Worm (Caenorhabditis elegans): ENCODE measurements around the gene R12G8.1.

R12G8.1 gene

DNA sequence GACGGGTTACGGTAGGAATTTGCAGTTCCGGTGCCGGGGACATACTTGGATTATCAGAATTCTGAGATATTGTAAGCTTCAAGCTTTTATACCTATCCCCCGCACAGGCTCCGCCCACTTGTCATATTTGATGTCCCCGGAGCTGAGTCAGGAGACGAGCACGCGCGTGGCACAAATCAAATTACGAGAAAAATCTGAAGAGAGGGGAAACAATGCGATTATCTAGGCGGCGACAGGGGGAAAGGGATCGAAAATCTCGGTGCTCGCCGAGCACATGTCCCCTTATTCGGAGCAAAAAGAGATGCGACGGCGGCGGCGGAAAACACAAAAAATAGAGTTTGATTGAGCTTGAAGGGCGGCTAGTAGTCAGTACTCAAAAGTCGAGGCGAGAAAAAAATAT is at the start of gene R12G8.1:
Gene R12G8.1, minus strand, starts transcription at position 63 of the 400 bp plus-strand sequence.
- no peak for TF ChIP-seq flt-1 (GFP tag; IDR thresholded peaks at IDR 0.05)
- no peak for TF ChIP-seq hnd-1 (tag; optimal IDR thresholded peaks at IDR 0.05)
- no peak for TF ChIP-seq tbx-11 (GFP tag; IDR thresholded peaks at IDR 0.05)
- no peak for TF ChIP-seq ceh-36 (tag; optimal IDR thresholded peaks at IDR 0.05)
- no peak for TF ChIP-seq sea-1 (GFP tag; conservative IDR thresholded peaks at IDR 0.05)
- no peak for TF ChIP-seq ama-1 (optimal IDR thresholded peaks at IDR 0.05)
- no peak for TF ChIP-seq ceh-13 (GFP tag; optimal IDR thresholded peaks at IDR 0.05)
- TF ChIP-seq tra-4 (tag; optimal IDR thresholded peaks at IDR 0.05): no peak
- TF ChIP-seq F13C5.2 (tag; optimal IDR thresholded peaks at IDR 0.05): no peak

- TF ChIP-seq hmbx-1 (tag; optimal IDR thresholded peaks at IDR 0.05) (no peak), hmg-4 (GFP tag; optimal IDR thresholded peaks at IDR 0.05) (no peak), sea-1 (GFP tag; conservative IDR thresholded peaks at IDR 0.05) (no peak), scrt-1 (GFP tag; IDR thresholded peaks at IDR 0.05) (no peak), tbx-11 (GFP tag; IDR thresholded peaks at IDR 0.05) (no peak), ama-1 (optimal IDR thresholded peaks at IDR 0.05) (no peak), tra-4 (tag; optimal IDR thresholded peaks at IDR 0.05) (no peak), hnd-1 (tag; optimal IDR thresholded peaks at IDR 0.05) (no peak), ets-7 (tag; optimal IDR thresholded peaks at IDR 0.05) (no peak), ceh-36 (tag; optimal IDR thresholded peaks at IDR 0.05) (no peak), tbx-37 (GFP tag; conservative IDR thresholded peaks at IDR 0.05) (no peak)
Measured at ce11 chrV:17798789-17799188, 49.7 kb upstream of the R12G8.1 start, which contains the start of gene srx-18. Gene srx-18, minus strand, starts transcription at chrV:17798889.

DNA sequence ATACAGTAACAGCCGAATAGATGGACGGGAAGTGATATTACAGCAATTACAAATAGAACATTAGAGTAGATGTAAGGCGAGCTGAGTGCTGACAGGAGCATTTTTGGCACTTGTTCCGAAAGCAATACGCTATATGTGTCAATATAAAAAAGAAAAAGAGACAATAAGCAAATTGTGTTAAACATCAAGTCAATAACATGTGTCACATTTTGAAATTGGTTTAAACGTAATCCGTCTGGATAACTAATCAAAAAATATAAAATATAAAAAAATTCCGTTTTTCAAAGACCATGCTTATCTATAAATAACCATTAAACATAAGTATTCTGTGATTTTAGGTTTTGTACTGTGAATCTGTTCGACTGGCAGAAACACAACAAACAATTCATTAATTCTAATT is 46.6 kb upstream of the R12G8.1 start, which contains the start of gene srh-288:
Gene srh-288, minus strand, starts transcription at position 101 of the 400 bp plus-strand sequence.
- TF ChIP-seq scrt-1 (GFP tag; IDR thresholded peaks at IDR 0.05) (no peak), tra-4 (tag; optimal IDR thresholded peaks at IDR 0.05) (no peak), F13C5.2 (tag; optimal IDR thresholded peaks at IDR 0.05) (no peak), ceh-13 (GFP tag; optimal IDR thresholded peaks at IDR 0.05) (no peak)

DNA sequence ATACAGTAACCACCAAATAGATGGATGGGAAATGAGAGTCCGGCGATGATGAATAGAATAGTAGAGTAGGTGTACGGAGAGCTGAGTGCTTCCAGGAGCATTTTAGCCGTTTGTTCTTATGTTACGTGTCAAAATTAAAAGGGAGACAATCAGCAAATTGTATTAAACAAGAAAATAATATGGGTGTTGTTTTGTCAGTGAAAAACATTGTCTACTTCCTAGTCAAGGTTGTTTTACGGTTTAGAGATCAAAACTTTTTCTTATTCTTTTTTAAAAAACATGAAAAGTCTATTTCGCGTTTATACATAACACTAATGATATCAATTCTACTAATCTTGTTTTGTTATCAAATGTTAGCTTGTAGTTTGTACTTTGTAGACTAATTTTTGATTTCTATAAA is 44.9 kb upstream of the R12G8.1 start, which contains the start of gene srh-289:
Gene srh-289, minus strand, starts transcription at position 101 of the 400 bp plus-strand sequence.
- no peak for TF ChIP-seq hnd-1 (tag; optimal IDR thresholded peaks at IDR 0.05)
- no peak for TF ChIP-seq scrt-1 (GFP tag; IDR thresholded peaks at IDR 0.05)
- no peak for TF ChIP-seq tbx-11 (GFP tag; IDR thresholded peaks at IDR 0.05)
- no peak for TF ChIP-seq sea-1 (GFP tag; conservative IDR thresholded peaks at IDR 0.05)
- no peak for TF ChIP-seq ceh-36 (tag; optimal IDR thresholded peaks at IDR 0.05)
- no peak for TF ChIP-seq hmg-4 (GFP tag; optimal IDR thresholded peaks at IDR 0.05)
- TF ChIP-seq tbx-37 (GFP tag; conservative IDR thresholded peaks at IDR 0.05): no peak
- no peak for TF ChIP-seq B0310.2 (tag; optimal IDR thresholded peaks at IDR 0.05)
- no peak for TF ChIP-seq pes-1 (GFP tag; IDR thresholded peaks at IDR 0.05)
- no peak for TF ChIP-seq hmbx-1 (tag; optimal IDR thresholded peaks at IDR 0.05)
- TF ChIP-seq ceh-13 (GFP tag; optimal IDR thresholded peaks at IDR 0.05): no peak
- TF ChIP-seq flt-1 (GFP tag; IDR thresholded peaks at IDR 0.05): no peak
- TF ChIP-seq ama-1 (optimal IDR thresholded peaks at IDR 0.05): no peak
- no peak for TF ChIP-seq F13C5.2 (tag; optimal IDR thresholded peaks at IDR 0.05)
- no peak for TF ChIP-seq tra-4 (tag; optimal IDR thresholded peaks at IDR 0.05)
- no peak for TF ChIP-seq aly-1 (tag; optimal IDR thresholded peaks at IDR 0.05)
- no peak for TF ChIP-seq ets-7 (tag; optimal IDR thresholded peaks at IDR 0.05)

DNA sequence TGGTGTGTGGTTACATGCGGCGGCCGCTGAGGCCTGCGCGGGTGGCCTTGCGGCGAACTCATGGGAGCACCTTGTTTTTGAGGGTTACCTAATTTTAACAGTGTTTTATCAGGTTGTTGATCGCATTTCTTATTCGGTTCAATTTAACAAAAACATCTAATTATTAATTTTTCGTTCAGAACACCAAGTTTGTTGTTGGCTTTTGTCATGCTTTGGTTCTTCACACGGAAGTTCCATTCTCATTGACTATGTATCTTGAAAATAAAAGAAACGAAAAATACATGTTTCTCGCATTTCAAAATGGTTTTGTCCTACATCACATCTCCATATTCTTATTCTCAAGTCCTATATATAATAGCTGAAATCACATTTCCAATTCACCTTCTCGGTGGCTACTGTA is 41.1 kb upstream of the R12G8.1 start, which contains the start of gene srh-290:
Gene srh-290, plus strand, starts transcription at position 301 of the 400 bp plus-strand sequence.
- no peak for TF ChIP-seq hmbx-1 (tag; optimal IDR thresholded peaks at IDR 0.05)
- TF ChIP-seq flt-1 (GFP tag; IDR thresholded peaks at IDR 0.05): no peak
- no peak for TF ChIP-seq B0310.2 (tag; optimal IDR thresholded peaks at IDR 0.05)
- TF ChIP-seq F13C5.2 (tag; optimal IDR thresholded peaks at IDR 0.05): no peak
- TF ChIP-seq ama-1 (optimal IDR thresholded peaks at IDR 0.05): no peak
- TF ChIP-seq hnd-1 (tag; optimal IDR thresholded peaks at IDR 0.05): no peak
- no peak for TF ChIP-seq ets-7 (tag; optimal IDR thresholded peaks at IDR 0.05)
- no peak for TF ChIP-seq ceh-36 (tag; optimal IDR thresholded peaks at IDR 0.05)
- no peak for TF ChIP-seq aly-1 (tag; optimal IDR thresholded peaks at IDR 0.05)
- TF ChIP-seq tbx-37 (GFP tag; conservative IDR thresholded peaks at IDR 0.05): no peak
- TF ChIP-seq pes-1 (GFP tag; IDR thresholded peaks at IDR 0.05): no peak
- TF ChIP-seq tbx-11 (GFP tag; IDR thresholded peaks at IDR 0.05): no peak
- TF ChIP-seq sea-1 (GFP tag; conservative IDR thresholded peaks at IDR 0.05): no peak
- no peak for TF ChIP-seq ceh-13 (GFP tag; optimal IDR thresholded peaks at IDR 0.05)
- no peak for TF ChIP-seq scrt-1 (GFP tag; IDR thresholded peaks at IDR 0.05)
- no peak for TF ChIP-seq hmg-4 (GFP tag; optimal IDR thresholded peaks at IDR 0.05)
- no peak for TF ChIP-seq tra-4 (tag; optimal IDR thresholded peaks at IDR 0.05)

DNA sequence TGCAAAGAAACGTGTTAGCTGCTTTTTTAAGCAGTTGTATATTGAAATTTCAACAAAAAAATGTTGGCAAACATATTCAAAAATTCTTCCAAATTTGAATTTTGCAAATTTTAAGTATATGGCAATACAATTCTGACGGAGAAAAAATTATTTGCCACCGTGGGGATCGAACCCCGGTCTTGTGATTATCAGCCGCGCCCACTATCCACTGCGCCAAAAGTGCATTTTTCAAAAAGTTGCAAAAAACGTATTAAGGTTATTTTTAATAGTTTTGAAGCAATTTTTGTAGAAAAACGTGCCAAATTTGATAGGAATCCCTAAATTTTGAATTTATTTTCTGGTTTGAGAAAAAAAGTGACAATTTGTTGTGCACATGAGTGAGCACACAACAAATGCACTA is 35.3 kb upstream of the R12G8.1 start:
- TF ChIP-seq tbx-11 (GFP tag; IDR thresholded peaks at IDR 0.05) (no peak), hmbx-1 (tag; optimal IDR thresholded peaks at IDR 0.05) (no peak), sea-1 (GFP tag; conservative IDR thresholded peaks at IDR 0.05) (no peak), ets-7 (tag; optimal IDR thresholded peaks at IDR 0.05) (no peak)

DNA sequence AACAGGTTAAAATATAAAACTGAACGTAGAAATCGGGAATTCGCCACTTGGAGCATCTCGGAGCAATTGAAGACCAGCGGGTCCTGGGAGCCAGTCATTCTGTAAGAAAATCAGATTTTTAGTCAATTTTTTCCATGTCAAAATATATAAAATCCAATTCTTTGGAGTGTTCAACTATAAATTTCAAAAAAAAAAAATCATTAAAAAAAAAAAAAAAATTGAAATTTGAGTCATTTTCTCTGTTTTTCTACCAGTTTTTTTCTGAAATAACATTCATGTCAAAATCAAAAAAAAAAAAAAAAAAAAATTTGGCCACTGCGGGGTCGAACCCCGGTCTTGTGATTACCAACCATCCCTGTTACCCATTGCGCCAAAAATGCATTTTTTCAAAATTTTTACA is 34.5 kb upstream of the R12G8.1 start, which contains the start of gene srab-12:
Gene srab-12, minus strand, starts transcription at position 101 of the 400 bp plus-strand sequence.
- no peak for TF ChIP-seq ceh-13 (GFP tag; optimal IDR thresholded peaks at IDR 0.05)
- no peak for TF ChIP-seq hmg-4 (GFP tag; optimal IDR thresholded peaks at IDR 0.05)
- no peak for TF ChIP-seq aly-1 (tag; optimal IDR thresholded peaks at IDR 0.05)
- no peak for TF ChIP-seq tbx-11 (GFP tag; IDR thresholded peaks at IDR 0.05)
- no peak for TF ChIP-seq hmbx-1 (tag; optimal IDR thresholded peaks at IDR 0.05)
- no peak for TF ChIP-seq sea-1 (GFP tag; conservative IDR thresholded peaks at IDR 0.05)
- TF ChIP-seq F13C5.2 (tag; optimal IDR thresholded peaks at IDR 0.05): no peak
- no peak for TF ChIP-seq tbx-37 (GFP tag; conservative IDR thresholded peaks at IDR 0.05)
- no peak for TF ChIP-seq tra-4 (tag; optimal IDR thresholded peaks at IDR 0.05)
- no peak for TF ChIP-seq pes-1 (GFP tag; IDR thresholded peaks at IDR 0.05)
- TF ChIP-seq ama-1 (optimal IDR thresholded peaks at IDR 0.05): no peak
- TF ChIP-seq flt-1 (GFP tag; IDR thresholded peaks at IDR 0.05): no peak
- no peak for TF ChIP-seq scrt-1 (GFP tag; IDR thresholded peaks at IDR 0.05)
- TF ChIP-seq ets-7 (tag; optimal IDR thresholded peaks at IDR 0.05): no peak

ce11 chrV:17780285-17780684 is 31.2 kb upstream of the R12G8.1 start:
- no peak for TF ChIP-seq aly-1 (tag; optimal IDR thresholded peaks at IDR 0.05)
- no peak for TF ChIP-seq hmg-4 (GFP tag; optimal IDR thresholded peaks at IDR 0.05)
- TF ChIP-seq hmbx-1 (tag; optimal IDR thresholded peaks at IDR 0.05): no peak
- no peak for TF ChIP-seq ceh-36 (tag; optimal IDR thresholded peaks at IDR 0.05)
- no peak for TF ChIP-seq hnd-1 (tag; optimal IDR thresholded peaks at IDR 0.05)
- TF ChIP-seq sea-1 (GFP tag; conservative IDR thresholded peaks at IDR 0.05): no peak
- no peak for TF ChIP-seq pes-1 (GFP tag; IDR thresholded peaks at IDR 0.05)
- no peak for TF ChIP-seq F13C5.2 (tag; optimal IDR thresholded peaks at IDR 0.05)
- no peak for TF ChIP-seq B0310.2 (tag; optimal IDR thresholded peaks at IDR 0.05)
- TF ChIP-seq tra-4 (tag; optimal IDR thresholded peaks at IDR 0.05): no peak
- TF ChIP-seq scrt-1 (GFP tag; IDR thresholded peaks at IDR 0.05): no peak
- TF ChIP-seq ama-1 (optimal IDR thresholded peaks at IDR 0.05): no peak
- no peak for TF ChIP-seq tbx-37 (GFP tag; conservative IDR thresholded peaks at IDR 0.05)
- TF ChIP-seq flt-1 (GFP tag; IDR thresholded peaks at IDR 0.05): no peak
- no peak for TF ChIP-seq tbx-11 (GFP tag; IDR thresholded peaks at IDR 0.05)
- no peak for TF ChIP-seq ceh-13 (GFP tag; optimal IDR thresholded peaks at IDR 0.05)
